Fruit fly (Drosophila melanogaster): ENCODE data around the gene CG9784.

CG9784 gene

DNA sequence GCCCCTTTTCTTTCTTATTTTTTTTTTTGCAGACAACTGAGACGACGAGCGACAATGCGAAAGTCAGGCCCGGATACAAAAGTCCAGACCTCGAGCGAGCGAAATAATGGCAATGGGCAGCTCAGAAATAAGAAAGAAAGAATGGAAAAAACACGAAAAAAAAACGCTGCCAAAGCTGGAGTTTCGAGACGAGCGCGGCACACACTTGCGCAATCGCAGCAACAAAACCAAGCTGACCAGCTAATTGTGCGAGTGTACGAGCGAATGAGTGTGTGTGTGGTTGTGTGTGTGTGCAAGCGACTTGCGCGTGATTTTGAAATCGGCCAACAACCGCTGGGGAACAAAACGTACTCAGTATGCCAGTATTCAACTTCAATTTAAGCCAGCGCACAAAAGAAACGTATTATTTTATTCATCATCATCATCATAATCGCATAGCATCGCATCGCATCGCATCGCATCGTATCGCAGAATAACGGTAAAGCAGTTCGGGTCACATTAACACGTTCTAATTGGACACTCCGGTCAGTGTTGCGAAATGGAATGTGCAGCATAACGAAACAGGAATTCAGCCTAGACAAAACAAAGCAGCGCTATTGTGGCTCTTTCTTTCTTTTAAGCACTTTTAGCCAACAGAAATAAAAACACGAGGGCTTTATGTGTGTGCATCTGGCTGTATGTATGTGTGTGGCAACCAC is 48.9 kb upstream of the CG9784 start (continued):
- TF ChIP-seq H2.0 (GFP tag; IDR thresholded peaks at IDR 0.05) (no peak), ewg (GFP tag; optimal IDR thresholded peaks at IDR 0.05) (peak; percentile 6), CG6683 (GFP tag; optimal IDR thresholded peaks at IDR 0.05) (no peak), row (GFP tag; IDR thresholded peaks at IDR 0.05) (no peak), D (optimal IDR thresholded peaks at IDR 0.05) (peak; percentile 2), D (GFP tag; optimal IDR thresholded peaks at IDR 0.05) (no peak), Elba2 (GFP tag; optimal IDR thresholded peaks at IDR 0.05) (peak; percentile 25), jumu (GFP tag; optimal IDR thresholded peaks at IDR 0.05) (no peak), CG17385 (GFP tag; optimal IDR thresholded peaks at IDR 0.05) (no peak), CG10274 (GFP tag; optimal IDR thresholded peaks at IDR 0.05) (no peak), lov (optimal IDR thresholded peaks at IDR 0.05) (no peak), lov (GFP tag; IDR thresholded peaks at IDR 0.05) (no peak), ftz-f1 (GFP tag; optimal IDR thresholded peaks at IDR 0.05) (no peak), mirr (GFP tag; optimal IDR thresholded peaks at IDR 0.05) (no peak), CG8089 (GFP tag; optimal IDR thresholded peaks at IDR 0.05) (no peak), Hr3 (GFP tag; optimal IDR thresholded peaks at IDR 0.05) (no peak), nerfin-2 (GFP tag; IDR thresholded peaks at IDR 0.05; ENCODE audit: partially characterized antibody) (no peak), corto (GFP tag; optimal IDR thresholded peaks at IDR 0.05) (peak; percentile 7), CG17328 (GFP tag; IDR thresholded peaks at IDR 0.05) (no peak), CG16779 (GFP tag; IDR thresholded peaks at IDR 0.05) (no peak), CG3163 (GFP tag; optimal IDR thresholded peaks at IDR 0.05) (no peak), ssp (GFP tag; IDR thresholded peaks at IDR 0.05) (no peak), CG8281 (tag; optimal IDR thresholded peaks at IDR 0.05) (no peak), stwl (tag; optimal IDR thresholded peaks at IDR 0.05) (peak; percentile 91), CG13894 (tag; optimal IDR thresholded peaks at IDR 0.05) (no peak), gem (tag; optimal IDR thresholded peaks at IDR 0.05) (no peak), Meics (GFP tag; optimal IDR thresholded peaks at IDR 0.05) (no peak), CG13287 (GFP tag; IDR thresholded peaks at IDR 0.05; ENCODE audit: partially characterized antibody) (no peak), insv (GFP tag; optimal IDR thresholded peaks at IDR 0.05) (peak in 1 of 2 experiments; percentile 79), CG18619 (GFP tag; optimal IDR thresholded peaks at IDR 0.05) (no peak), tin (GFP tag; optimal IDR thresholded peaks at IDR 0.05) (no peak), slp2 (GFP tag; optimal IDR thresholded peaks at IDR 0.05) (no peak), CG15479 (GFP tag; optimal IDR thresholded peaks at IDR 0.05) (no peak), CG10267 (tag; optimal IDR thresholded peaks at IDR 0.05) (no peak), Opbp (GFP tag; IDR thresholded peaks at IDR 0.05; ENCODE audit: partially characterized antibody) (no peak), bcd (GFP tag; optimal IDR thresholded peaks at IDR 0.05) (no peak), CG17802 (tag; optimal IDR thresholded peaks at IDR 0.05) (no peak), Drgx (GFP tag; IDR thresholded peaks at IDR 0.05) (peak; percentile 15; the same call in 1 of the 2 replicates), Vsx1 (GFP tag; optimal IDR thresholded peaks at IDR 0.05) (peak; percentile 2), CG6689 (GFP tag; IDR thresholded peaks at IDR 0.05) (no peak), Optix (GFP tag; IDR thresholded peaks at IDR 0.05) (no peak), Neu2 (GFP tag; optimal IDR thresholded peaks at IDR 0.05; ENCODE audit: borderline replicate concordance) (no peak), Pdp1 (GFP tag; optimal IDR thresholded peaks at IDR 0.05) (peak in 1 of 2 experiments; percentile 62), CG9215 (GFP tag; IDR thresholded peaks at IDR 0.05) (no peak), Med (GFP tag) (peak; percentile 22), bbx (GFP tag; IDR thresholded peaks at IDR 0.05; ENCODE audit: partially characterized antibody) (no peak)
